Fruit fly (Drosophila melanogaster) Kc167 (cell line): ENCODE results near the gene CG10041.

Experiments
- Myc ChIP-seq: fragments of >200 bp; optimal IDR thresholded peaks from 2 replicates; lab custom pipeline; 2017; ENCODE audit warnings: missing external identifiers
- Sin3A ChIP-seq: fragments of >200 bp; optimal IDR thresholded peaks from 2 replicates; lab custom pipeline; 2018; ENCODE audit warnings: missing external identifiers
- h ChIP-seq: fragments of >200 bp; optimal IDR thresholded peaks from 3 replicates; lab custom pipeline; 2018; ENCODE audit warnings: missing external identifiers
- insv ChIP-seq: fragments of >200 bp; optimal IDR thresholded peaks from 3 replicates; lab custom pipeline; 2018; ENCODE audit warnings: missing external identifiers
- psq ChIP-seq: fragments of >200 bp; optimal IDR thresholded peaks from 2 replicates; lab custom pipeline; 2017; ENCODE audit warnings: missing external identifiers
- ttk ChIP-seq: sonication (Bioruptor generic); optimal IDR thresholded peaks from 2 replicates; lab custom pipeline; 2017; ENCODE audit warnings: missing external identifiers

The CG10041 gene

DNA sequence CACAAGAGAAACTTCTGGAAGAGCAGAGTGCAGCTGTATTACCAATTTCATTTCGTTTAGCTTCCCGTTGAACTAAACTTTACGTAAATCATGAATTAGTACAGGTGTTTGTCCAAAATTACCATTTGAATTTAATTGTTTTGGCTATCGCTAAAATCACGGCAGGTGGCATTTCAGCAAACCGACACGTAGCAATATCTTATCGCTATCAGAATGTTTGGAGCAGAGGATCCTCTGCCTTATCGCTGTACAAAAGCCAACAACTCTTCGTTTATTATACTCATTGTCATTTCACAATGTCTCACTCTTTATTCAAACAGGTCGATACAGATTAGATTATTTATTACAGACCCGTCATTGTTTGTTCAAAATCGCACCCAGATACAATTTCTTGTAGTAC is 14.0 kb upstream of the CG10041 start:
- no peak for TF ChIP-seq psq (lab: Kevin White, UChicago)
- TF ChIP-seq Myc (lab: Kevin White, UChicago): no peak
- TF ChIP-seq insv: no peak
- TF ChIP-seq Sin3A: no peak
- TF ChIP-seq h (lab: Kevin White, UChicago): no peak
- TF ChIP-seq ttk: no peak

DNA sequence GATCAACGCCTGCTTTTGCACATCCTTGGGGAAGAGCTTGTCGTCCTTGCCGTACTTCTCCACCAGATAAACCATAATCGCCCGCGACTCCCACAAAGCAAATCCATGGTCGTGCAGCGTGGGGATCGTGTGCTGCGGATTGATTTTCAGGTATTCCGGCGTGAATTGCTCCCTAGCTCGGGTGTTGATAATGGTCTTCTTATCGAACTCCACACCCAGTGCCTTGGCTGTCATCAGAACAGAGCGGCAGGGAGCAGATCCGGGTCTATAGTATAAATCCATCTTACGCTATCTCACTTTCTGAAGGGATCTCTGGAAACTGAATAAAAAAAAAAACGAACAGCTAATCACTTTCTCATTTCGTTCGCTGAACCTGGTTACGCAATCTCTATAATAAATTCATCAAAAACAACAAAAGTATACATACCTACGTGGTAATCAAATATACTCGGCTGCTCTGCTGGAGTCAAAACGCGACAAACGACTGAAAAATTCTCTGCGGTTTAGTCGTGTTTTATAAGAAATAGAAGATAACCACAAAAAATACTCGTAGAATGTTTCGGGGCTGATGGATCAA is 13.4 kb upstream of the CG10041 start, which contains the start of gene GstD10:
Gene GstD10 (minus strand): TSS at position 472 of the 577 bp plus-strand sequence.
- TF ChIP-seq insv (no peak), Myc (lab: Kevin White, UChicago) (no peak)

dm6 chr3R:12364580-12364979 is 12.7 kb upstream of the CG10041 start, which contains the start of gene Tim17a1:
Gene Tim17a1, minus strand, starts transcription at chr3R:12364680.
- TF ChIP-seq Sin3A: no peak
- no peak for TF ChIP-seq insv
- no peak for TF ChIP-seq Myc (lab: Kevin White, UChicago)
- TF ChIP-seq psq (lab: Kevin White, UChicago): no peak
- TF ChIP-seq h (lab: Kevin White, UChicago): no peak
- TF ChIP-seq ttk: no peak

dm6 chr3R:12363544-12363943 is 11.6 kb upstream of the CG10041 start:
- TF ChIP-seq Myc (lab: Kevin White, UChicago) (no peak), insv (no peak)

DNA sequence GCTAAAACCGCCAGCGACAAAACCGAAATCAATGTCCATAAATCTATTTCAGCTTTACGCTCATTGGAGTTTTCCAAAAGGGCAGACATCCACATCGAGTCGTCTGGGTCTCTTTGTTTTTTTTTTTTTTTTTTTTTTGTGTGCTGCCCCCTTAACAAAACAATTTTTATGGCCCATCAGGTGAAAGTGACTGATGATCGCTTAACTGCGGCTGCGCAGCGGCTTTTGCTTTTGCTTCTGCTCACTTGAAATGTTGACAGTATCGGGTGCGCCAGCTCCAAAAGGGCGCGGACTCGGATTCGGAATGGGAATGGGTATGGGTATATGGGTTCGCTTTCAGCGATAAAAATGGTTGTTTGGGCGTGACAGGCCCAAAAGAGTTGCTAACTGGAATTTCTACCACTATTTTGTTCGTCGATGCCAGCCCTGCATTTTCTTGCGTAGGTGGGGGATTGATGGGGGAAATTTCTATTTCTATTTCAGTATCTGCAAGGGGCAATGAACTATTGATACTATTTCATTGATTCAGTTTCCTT is 10.1 kb upstream of the CG10041 start:
- TF ChIP-seq Myc (lab: Kevin White, UChicago) (no peak), psq (lab: Kevin White, UChicago) (no peak), h (lab: Kevin White, UChicago) (no peak), ttk (no peak), Sin3A (no peak), insv (no peak)

dm6 chr3R:12359837-12360236 is 7.9 kb upstream of the CG10041 start, which contains the start of gene CG4115:
Gene CG4115, plus strand, starts transcription at chr3R:12360008.
- TF ChIP-seq ttk (no peak), psq (lab: Kevin White, UChicago) (no peak), h (lab: Kevin White, UChicago) (no peak), insv (no peak), Myc (lab: Kevin White, UChicago) (no peak)

DNA sequence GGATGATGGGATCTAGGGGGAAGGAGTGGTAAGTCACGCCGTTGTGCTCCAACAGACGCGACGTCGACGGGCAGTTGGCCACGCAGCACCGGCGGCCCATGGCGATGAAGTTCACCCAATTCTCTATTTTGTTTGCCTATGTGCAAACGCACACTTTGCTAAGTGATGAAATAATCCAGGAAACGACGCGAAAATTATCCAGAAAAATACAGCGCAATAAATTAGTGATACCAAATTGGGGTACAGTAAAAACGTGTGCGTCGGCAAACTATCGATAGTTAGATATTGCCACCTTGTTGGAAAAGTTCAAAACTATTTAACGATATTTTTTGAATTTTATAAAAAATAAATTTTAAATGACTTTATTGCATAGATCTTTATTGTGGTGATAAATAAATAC is 4.1 kb upstream of the CG10041 start, which contains the start of gene MBD-R2:
Gene MBD-R2 (minus strand): TSS at position 222 of the 400 bp plus-strand sequence.
- TF ChIP-seq psq (lab: Kevin White, UChicago) (no peak), Sin3A (no peak), ttk (no peak), h (lab: Kevin White, UChicago) (no peak), insv (no peak), Myc (lab: Kevin White, UChicago) (no peak)

- no peak for TF ChIP-seq insv
- TF ChIP-seq ttk: no peak
- no peak for TF ChIP-seq h (lab: Kevin White, UChicago)
- no peak for TF ChIP-seq psq (lab: Kevin White, UChicago)
- no peak for TF ChIP-seq Sin3A
- TF ChIP-seq Myc (lab: Kevin White, UChicago): no peak
Observed at dm6 chr3R:12350497-12350896, 1.4 kb downstream of the CG10041 start, which contains the start of gene CG10038. Gene CG10038, minus strand, starts transcription at chr3R:12350644.

- TF ChIP-seq ttk: no peak
- TF ChIP-seq Myc (lab: Kevin White, UChicago): no peak
- TF ChIP-seq psq (lab: Kevin White, UChicago): no peak
- TF ChIP-seq Sin3A: no peak
- no peak for TF ChIP-seq h (lab: Kevin White, UChicago)
- TF ChIP-seq insv: no peak
Observed at dm6 chr3R:12347659-12348058, 4.2 kb downstream of the CG10041 start.

- TF ChIP-seq insv: no peak
- TF ChIP-seq h (lab: Kevin White, UChicago): no peak
- TF ChIP-seq Sin3A: no peak
- no peak for TF ChIP-seq Myc (lab: Kevin White, UChicago)
- no peak for TF ChIP-seq psq (lab: Kevin White, UChicago)
- TF ChIP-seq ttk: no peak
Observed at dm6 chr3R:12345989-12346388, 5.9 kb downstream of the CG10041 start.

- TF ChIP-seq Sin3A: no peak
- TF ChIP-seq insv: no peak
- TF ChIP-seq ttk: no peak
- no peak for TF ChIP-seq h (lab: Kevin White, UChicago)
- TF ChIP-seq Myc (lab: Kevin White, UChicago): no peak
- no peak for TF ChIP-seq psq (lab: Kevin White, UChicago)
Observed at dm6 chr3R:12344914-12345549, 6.9 kb downstream of the CG10041 start.

dm6 chr3R:12341374-12341773 is 10.5 kb downstream of the CG10041 start, which contains the start of gene Sgsf:
Gene Sgsf, plus strand, starts transcription at chr3R:12341674.
- TF ChIP-seq Sin3A: no peak
- no peak for TF ChIP-seq insv
- TF ChIP-seq psq (lab: Kevin White, UChicago): no peak
- no peak for TF ChIP-seq Myc (lab: Kevin White, UChicago)
- no peak for TF ChIP-seq ttk
- TF ChIP-seq h (lab: Kevin White, UChicago): no peak

- TF ChIP-seq ttk (no peak), psq (lab: Kevin White, UChicago) (no peak), insv (no peak), Sin3A (no peak), h (lab: Kevin White, UChicago) (no peak), Myc (lab: Kevin White, UChicago) (no peak)
Observed at dm6 chr3R:12329827-12330226, 22.1 kb downstream of the CG10041 start.
